Fruit fly (Drosophila melanogaster) Kc167 (cell line): ENCODE results near the gene CG15047.

ENCODE experiments used
- Sin3A ChIP-seq: fragments of >200 bp; optimal IDR thresholded peaks from 2 replicates; lab custom pipeline; 2018; ENCODE audit warnings: missing external identifiers
- h ChIP-seq: fragments of >200 bp; optimal IDR thresholded peaks from 3 replicates; lab custom pipeline; 2018; ENCODE audit warnings: missing external identifiers
- insv ChIP-seq: fragments of >200 bp; optimal IDR thresholded peaks from 3 replicates; lab custom pipeline; 2018; ENCODE audit warnings: missing external identifiers
- psq ChIP-seq: fragments of >200 bp; optimal IDR thresholded peaks from 2 replicates; lab custom pipeline; 2017; ENCODE audit warnings: missing external identifiers
- ttk ChIP-seq: sonication (Bioruptor generic); optimal IDR thresholded peaks from 2 replicates; lab custom pipeline; 2017; ENCODE audit warnings: missing external identifiers

DNA sequence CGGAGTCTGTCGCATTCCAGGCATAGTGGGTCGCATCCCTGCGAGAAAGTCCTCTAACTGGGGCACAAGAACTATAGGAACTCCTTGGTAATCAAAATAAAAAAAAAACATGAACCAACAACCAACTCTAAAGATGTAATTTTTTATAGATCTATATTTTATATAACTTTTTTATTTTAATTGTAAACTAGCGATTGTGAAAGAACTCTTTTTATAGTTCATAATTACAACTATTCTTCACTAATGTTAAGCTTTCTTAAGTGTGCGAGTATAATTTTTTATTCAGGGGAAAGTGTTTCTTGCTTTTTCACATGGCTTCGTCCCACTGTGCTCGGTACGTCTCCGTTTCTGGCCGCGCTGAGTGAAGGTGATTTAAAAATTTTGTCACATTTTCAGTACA is 11.8 kb downstream of the CG15047 start:
- TF ChIP-seq h (lab: Kevin White, UChicago) (no peak), psq (no peak), ttk (lab: Kevin White, UChicago) (no peak), insv (lab: Kevin White, UChicago) (no peak), Sin3A (lab: Kevin White, UChicago) (no peak)
